Worm (Caenorhabditis elegans) whole organism, late embryonic: Measurements from ENCODE around the gene W02A2.9.

Experiments
- C08G9.2 ChIP-seq: sonication (generic microtip); optimal IDR thresholded peaks from 2 replicates; lab custom pipeline; 2016; ENCODE audit warnings: mild to moderate bottlenecking, missing genetic modification characterization, moderate library complexity, missing compliant biosample characterization
- K02D7.2 ChIP-seq: sonication (generic microtip); optimal IDR thresholded peaks from 2 replicates; lab custom pipeline; 2017; ENCODE audit warnings: mild to moderate bottlenecking, missing genetic modification characterization, missing compliant biosample characterization
- K09A11.1 ChIP-seq: sonication (generic microtip); optimal IDR thresholded peaks from 2 replicates; lab custom pipeline; 2017; ENCODE audit warnings: antibody characterized with exemption, mild to moderate bottlenecking, missing genetic modification characterization, missing compliant biosample characterization; ENCODE audit not compliant: insufficient read depth
- ama-1 ChIP-seq: fragments of 150-350 bp; optimal IDR thresholded peaks from 2 replicates; lab custom pipeline; 2014
- ceh-14 ChIP-seq: sonication (generic microtip); optimal IDR thresholded peaks from 2 replicates; lab custom pipeline; 2016; ENCODE audit warnings: missing genotype, missing genetic modification characterization, missing compliant biosample characterization
- ceh-30 ChIP-seq: fragments of 150-350 bp; optimal IDR thresholded peaks from 2 replicates; lab custom pipeline; 2014; ENCODE audit warnings: missing biosample characterization, missing genetic modification characterization
- ceh-34 ChIP-seq: sonication (generic microtip); optimal IDR thresholded peaks from 2 replicates; lab custom pipeline; 2016; ENCODE audit warnings: mild to moderate bottlenecking, missing genetic modification characterization, missing compliant biosample characterization
- ceh-48 ChIP-seq: sonication (generic microtip); optimal IDR thresholded peaks from 2 replicates; lab custom pipeline; 2016; ENCODE audit warnings: missing genetic modification characterization, inconsistent platforms, missing compliant biosample characterization
- ceh-6 ChIP-seq: fragments of 200-800 bp; sonication (Bioruptor generic); optimal IDR thresholded peaks from 2 replicates; lab custom pipeline; 2018; ENCODE audit warnings: mild to moderate bottlenecking, missing genetic modification characterization, missing compliant biosample characterization
- ceh-9 ChIP-seq: sonication (generic microtip); optimal IDR thresholded peaks from 2 replicates; lab custom pipeline; 2016; ENCODE audit warnings: mild to moderate bottlenecking, missing genetic modification characterization, inconsistent platforms, missing compliant biosample characterization
- dve-1 ChIP-seq: sonication (generic microtip); optimal IDR thresholded peaks from 2 replicates; lab custom pipeline; 2017; ENCODE audit warnings: antibody characterized with exemption, mild to moderate bottlenecking, missing genetic modification characterization, missing compliant biosample characterization
- elt-2 ChIP-seq: sonication (generic microtip); optimal IDR thresholded peaks from 2 replicates; lab custom pipeline; 2016; ENCODE audit warnings: missing genetic modification reagents, missing genetic modification characterization, missing compliant biosample characterization
- hlh-8 ChIP-seq: sonication (generic microtip); optimal IDR thresholded peaks from 2 replicates; lab custom pipeline; 2016; ENCODE audit warnings: missing genotype, missing genetic modification characterization, missing compliant biosample characterization
- lin-11 ChIP-seq: fragments of 200-800 bp; sonication (Bioruptor generic); optimal IDR thresholded peaks from 2 replicates; lab custom pipeline; 2018; ENCODE audit warnings: mild to moderate bottlenecking, missing genetic modification characterization, missing compliant biosample characterization
- nfya-1 ChIP-seq: sonication (generic microtip); optimal IDR thresholded peaks from 2 replicates; lab custom pipeline; 2017; ENCODE audit warnings: missing genetic modification characterization, mild to moderate bottlenecking, missing compliant biosample characterization, antibody characterized with exemption, moderate library complexity
- nhr-232 ChIP-seq: sonication (generic microtip); optimal IDR thresholded peaks from 2 replicates; lab custom pipeline; 2016; ENCODE audit warnings: missing genetic modification characterization, missing compliant biosample characterization
- npax-4 ChIP-seq: sonication (generic microtip); optimal IDR thresholded peaks from 2 replicates; lab custom pipeline; 2016; ENCODE audit warnings: missing genetic modification characterization, missing compliant biosample characterization
- pat-9 ChIP-seq: fragments of 200-800 bp; sonication (Bioruptor generic); optimal IDR thresholded peaks from 2 replicates; lab custom pipeline; 2018; ENCODE audit warnings: mild to moderate bottlenecking, missing genetic modification characterization, moderate library complexity, missing compliant biosample characterization
- pax-1 ChIP-seq: fragments of 150-350 bp; optimal IDR thresholded peaks from 2 replicates; lab custom pipeline; 2014; ENCODE audit warnings: missing biosample characterization, missing genetic modification characterization
- pha-2 ChIP-seq: sonication (generic microtip); optimal IDR thresholded peaks from 2 replicates; lab custom pipeline; 2017; ENCODE audit warnings: mild to moderate bottlenecking, missing genetic modification characterization, missing compliant biosample characterization
- pha-4 ChIP-seq: fragments of 150-350 bp; optimal IDR thresholded peaks from 2 replicates; lab custom pipeline; 2018; ENCODE audit warnings: missing biosample characterization, missing genetic modification reagents, missing genetic modification characterization
- pqm-1 ChIP-seq: sonication (generic microtip); optimal IDR thresholded peaks from 2 replicates; lab custom pipeline; 2016; ENCODE audit warnings: missing genetic modification characterization, missing compliant biosample characterization
- pros-1 ChIP-seq: fragments of 150-350 bp; optimal IDR thresholded peaks from 2 replicates; lab custom pipeline; 2014; ENCODE audit warnings: missing biosample characterization, missing genetic modification reagents, missing genetic modification characterization
- ref-2 ChIP-seq: sonication (generic microtip); optimal IDR thresholded peaks from 2 replicates; lab custom pipeline; 2016; ENCODE audit warnings: missing genetic modification characterization, missing compliant biosample characterization
- rnt-1 ChIP-seq: sonication (generic microtip); optimal IDR thresholded peaks from 2 replicates; lab custom pipeline; 2016; ENCODE audit warnings: missing genetic modification characterization, missing compliant biosample characterization
- sdc-2 ChIP-seq: sonication (generic microtip); optimal IDR thresholded peaks from 2 replicates; lab custom pipeline; 2016; ENCODE audit warnings: missing genotype, missing genetic modification characterization, missing compliant biosample characterization
- sox-2 ChIP-seq: fragments of 200-800 bp; sonication (Bioruptor generic); IDR thresholded peaks from 2 replicates; pipeline ENCODE4 v1.3.6; 2022; ENCODE audit warnings: missing genetic modification reagents, missing genetic modification characterization, missing compliant biosample characterization
- sox-4 ChIP-seq: sonication (generic microtip); optimal IDR thresholded peaks from 2 replicates; lab custom pipeline; 2017; ENCODE audit warnings: mild to moderate bottlenecking, missing genetic modification characterization, inconsistent platforms, missing compliant biosample characterization
- syd-9 ChIP-seq: sonication (generic microtip); optimal IDR thresholded peaks from 2 replicates; lab custom pipeline; 2016; ENCODE audit warnings: mild to moderate bottlenecking, missing genetic modification characterization, moderate library complexity, missing compliant biosample characterization
- tbx-2 ChIP-seq: sonication (generic microtip); optimal IDR thresholded peaks from 2 replicates; lab custom pipeline; 2016; ENCODE audit warnings: missing genetic modification characterization, missing compliant biosample characterization
- tbx-7 ChIP-seq: sonication (generic microtip); optimal IDR thresholded peaks from 2 replicates; lab custom pipeline; 2016; ENCODE audit warnings: missing genotype, missing genetic modification characterization, missing compliant biosample characterization
- unc-3 ChIP-seq, 2 experiments: fragments of 200-800 bp in 1 of 2; sonication (Bioruptor generic) in 1 of 2; sonication (generic microtip) in 1 of 2; conservative IDR thresholded peaks in 1 of 2; optimal IDR thresholded peaks in 1 of 2; 2 replicates each; pipeline versions ENCODE4 v1.3.6 to Lab custom; 2016 to 2022; ENCODE audit warnings: missing compliant biosample characterization in 2 of 2, missing genetic modification characterization in 2 of 2, missing genetic modification reagents in 1 of 2
- unc-42 ChIP-seq: sonication (generic microtip); optimal IDR thresholded peaks from 2 replicates; lab custom pipeline; 2016; ENCODE audit warnings: missing genotype, missing genetic modification characterization, missing compliant biosample characterization
- unc-86 ChIP-seq: sonication (generic microtip); optimal IDR thresholded peaks from 2 replicates; lab custom pipeline; 2016; ENCODE audit warnings: missing genetic modification characterization, missing compliant biosample characterization
- zip-5 ChIP-seq: sonication (generic microtip); optimal IDR thresholded peaks from 2 replicates; lab custom pipeline; 2016; ENCODE audit warnings: missing genetic modification characterization, missing compliant biosample characterization

Gene W02A2.9

ce11 chrIV:13318773-13319172 is 28.7 kb upstream of the W02A2.9 start:
- peak; percentile 77 for TF ChIP-seq elt-2 (tag; lab: Kevin White, UChicago)
- TF ChIP-seq nfya-1 (tag; lab: Kevin White, UChicago): no peak

DNA sequence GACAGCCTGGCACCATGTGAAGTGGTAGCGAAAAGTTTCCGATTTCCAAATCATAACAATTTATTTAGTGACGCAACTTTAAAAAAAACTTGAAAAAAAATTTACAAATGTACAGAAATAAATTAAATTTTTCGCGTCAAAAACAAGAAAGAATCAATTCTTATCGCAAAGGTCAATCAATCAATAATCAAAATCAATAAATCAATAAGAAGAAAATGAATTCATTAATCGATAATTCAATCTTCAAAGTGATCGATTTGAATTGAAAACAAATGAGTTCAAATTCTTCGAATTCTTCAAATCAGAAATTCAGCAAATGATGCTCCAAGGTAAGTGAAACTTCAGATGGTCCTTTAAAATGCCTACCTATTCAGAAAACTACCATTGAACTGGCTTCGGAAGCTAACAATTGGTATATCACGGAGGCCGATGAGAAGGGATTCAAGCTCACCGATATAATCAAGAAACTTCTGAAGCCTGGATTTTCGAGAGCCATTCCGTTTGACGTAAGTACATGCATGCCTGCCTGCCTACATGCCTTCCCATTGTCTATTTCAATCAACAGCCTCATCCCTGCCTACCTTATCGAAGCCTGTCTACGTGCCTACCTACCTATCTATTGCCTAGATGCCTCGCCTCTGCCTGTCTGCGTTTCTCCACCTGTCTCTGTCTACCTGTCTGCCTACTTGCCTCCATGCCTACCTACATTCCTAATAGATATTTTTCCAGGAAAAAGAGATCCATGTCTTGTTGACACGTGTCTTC is 27.4 kb upstream of the W02A2.9 start:
- TF ChIP-seq ceh-6 (GFP tag; lab: Kevin White, UChicago): no peak
- TF ChIP-seq sox-2 (GFP tag; lab: Robert Waterston, UW): no peak
- no peak for TF ChIP-seq lin-11 (tag; lab: Kevin White, UChicago)
- TF ChIP-seq hlh-8: no peak
- TF ChIP-seq zip-5: no peak
- TF ChIP-seq tbx-2 (tag; lab: Kevin White, UChicago): no peak
- no peak for TF ChIP-seq unc-86
- no peak for TF ChIP-seq dve-1 (tag; lab: Kevin White, UChicago)
- TF ChIP-seq ceh-34: no peak
- no peak for TF ChIP-seq ceh-48
- no peak for TF ChIP-seq pqm-1 (tag; lab: Kevin White, UChicago)
- no peak for TF ChIP-seq sdc-2 (tag; lab: Kevin White, UChicago)

DNA sequence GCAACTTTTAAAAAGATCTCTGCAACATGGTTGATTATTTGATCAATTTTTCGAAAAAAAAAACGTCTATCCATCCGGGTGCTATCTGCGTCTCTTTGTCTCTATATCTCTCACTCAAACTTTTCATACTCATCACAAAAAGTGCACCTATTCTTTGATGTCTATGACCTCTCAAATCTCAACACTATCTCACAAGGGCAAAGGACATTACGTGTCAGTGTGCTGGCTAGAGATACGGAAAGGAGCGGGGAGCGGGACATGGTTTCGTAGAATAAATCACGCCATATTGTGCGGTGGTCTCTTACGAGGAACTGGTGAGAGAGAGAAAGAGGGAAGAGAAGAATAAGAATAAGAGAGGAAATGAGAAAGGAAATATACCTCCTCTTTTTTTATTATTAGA is 25.0 kb upstream of the W02A2.9 start:
- TF ChIP-seq tbx-7 (tag; lab: Kevin White, UChicago): no peak
- no peak for TF ChIP-seq zip-5
- TF ChIP-seq ceh-34: no peak
- TF ChIP-seq nhr-232 (tag; lab: Kevin White, UChicago): no peak
- no peak for TF ChIP-seq dve-1 (tag; lab: Kevin White, UChicago)
- no peak for TF ChIP-seq pax-1 (tag; lab: Kevin White, UChicago)
- TF ChIP-seq sdc-2 (tag; lab: Kevin White, UChicago): no peak
- no peak for TF ChIP-seq K02D7.2 (tag; lab: Kevin White, UChicago)
- no peak for TF ChIP-seq C08G9.2 (tag; lab: Kevin White, UChicago)
- TF ChIP-seq rnt-1 (tag; lab: Kevin White, UChicago): no peak
- TF ChIP-seq K09A11.1 (tag; lab: Kevin White, UChicago): no peak
- no peak for TF ChIP-seq unc-42 (tag; lab: Kevin White, UChicago)
- no peak for TF ChIP-seq ref-2 (tag; lab: Kevin White, UChicago)
- no peak for TF ChIP-seq ceh-14
- TF ChIP-seq pha-4 (tag; lab: Kevin White, UChicago): no peak
- no peak for TF ChIP-seq pha-2 (tag; lab: Kevin White, UChicago)
- TF ChIP-seq ceh-9 (tag; lab: Kevin White, UChicago): no peak
- no peak for TF ChIP-seq sox-4 (tag; lab: Kevin White, UChicago)
- TF ChIP-seq pat-9 (tag; lab: Kevin White, UChicago): no peak

DNA sequence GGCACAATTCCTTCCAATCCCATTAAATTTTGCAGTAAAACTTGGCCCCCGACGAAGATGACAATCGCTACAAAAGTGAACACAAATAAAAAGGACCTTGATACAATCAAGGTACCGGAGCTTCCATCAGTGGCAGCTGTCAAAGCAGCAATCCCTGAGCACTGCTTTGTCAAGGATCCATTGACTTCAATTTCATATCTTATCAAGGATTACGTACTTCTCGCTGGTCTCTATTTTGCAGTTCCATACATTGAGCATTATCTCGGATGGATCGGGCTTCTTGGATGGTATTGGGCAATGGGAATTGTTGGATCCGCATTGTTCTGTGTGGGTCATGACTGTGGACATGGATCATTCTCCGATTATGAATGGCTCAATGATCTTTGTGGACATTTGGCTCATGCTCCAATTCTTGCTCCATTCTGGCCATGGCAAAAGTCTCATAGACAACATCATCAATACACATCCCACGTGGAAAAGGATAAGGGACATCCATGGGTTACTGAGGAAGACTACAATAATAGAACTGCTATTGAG is 23.6 kb upstream of the W02A2.9 start, which contains the start of gene fat-2:
TSS of gene fat-2 (plus strand) at position 51 of the 537 bp plus-strand sequence.
- no peak for TF ChIP-seq pros-1
- no peak for TF ChIP-seq unc-86
- no peak for TF ChIP-seq npax-4 (tag; lab: Kevin White, UChicago)
- TF ChIP-seq ama-1 (lab: Kevin White, UChicago): no peak
- TF ChIP-seq unc-3 (GFP tag; conservative IDR thresholded peaks at IDR 0.05; lab: Robert Waterston, UW): no peak
- no peak for TF ChIP-seq unc-3 (tag; optimal IDR thresholded peaks at IDR 0.05; lab: Kevin White, UChicago)
- TF ChIP-seq ceh-6 (GFP tag; lab: Kevin White, UChicago): no peak
- TF ChIP-seq ceh-30 (tag; lab: Kevin White, UChicago): no peak
- TF ChIP-seq syd-9 (tag; lab: Kevin White, UChicago): no peak
